Worm (Caenorhabditis elegans) whole organism, midembryonic: Measurements from ENCODE around the gene F52H2.1.

Experiments used
- klf-2 ChIP-seq: fragments of 200-800 bp; sonication (Bioruptor generic); conservative IDR thresholded peaks from 2 replicates; pipeline ENCODE4 v1.3.6; 2022; ENCODE audit warnings: missing genetic modification reagents, missing genetic modification characterization, missing compliant biosample characterization
- med-1 ChIP-seq: sonication (generic microtip); optimal IDR thresholded peaks from 2 replicates; lab custom pipeline; 2017; ENCODE audit warnings: missing genetic modification characterization, mild to moderate bottlenecking, missing compliant biosample characterization, antibody characterized with exemption, missing genetic modification reagents; ENCODE audit not compliant: insufficient read depth

- TF ChIP-seq med-1 (GFP tag; lab: Kevin White, UChicago) (no peak), klf-2 (GFP tag; lab: Robert Waterston, UW) (no peak)
Measured at ce11 chrX:2588012-2588411, 15.1 kb downstream of the F52H2.1 start.
